Fruit fly (Drosophila melanogaster) whole organism, adult: ENCODE measurements around the gene CG17195.

Experiments
- CG11617 ChIP-seq: fragments of 200-800 bp; sonication (Bioruptor generic); optimal IDR thresholded peaks from 2 replicates; lab custom pipeline; 2017; ENCODE audit warnings: mild to moderate bottlenecking, missing biosample characterization, missing genetic modification reagents, missing genetic modification characterization
- CG12768 ChIP-seq: fragments of 200-800 bp; sonication (Bioruptor generic); optimal IDR thresholded peaks from 2 replicates; lab custom pipeline; 2017; ENCODE audit warnings: missing biosample characterization, missing genetic modification characterization, mild to moderate bottlenecking, moderate library complexity, missing genetic modification reagents
- CG14711 ChIP-seq: fragments of 200-800 bp; sonication (Bioruptor generic); optimal IDR thresholded peaks from 2 replicates; lab custom pipeline; 2018; ENCODE audit warnings: missing biosample characterization, mild to moderate bottlenecking, missing genetic modification characterization, moderate library complexity
- CG1620 ChIP-seq: fragments of 200-800 bp; sonication (Bioruptor generic); optimal IDR thresholded peaks from 2 replicates; lab custom pipeline; 2016; ENCODE audit warnings: missing biosample characterization, missing genetic modification characterization
- CG33017 ChIP-seq: fragments of 200-800 bp; sonication (Bioruptor generic); optimal IDR thresholded peaks from 2 replicates; lab custom pipeline; 2018; ENCODE audit warnings: missing biosample characterization, mild to moderate bottlenecking, missing genetic modification characterization, moderate library complexity
- CG5204 ChIP-seq: fragments of 200-800 bp; sonication (Bioruptor generic); optimal IDR thresholded peaks from 2 replicates; lab custom pipeline; 2016; ENCODE audit warnings: missing biosample characterization, missing genetic modification characterization
- CG7045 ChIP-seq: fragments of 200-800 bp; sonication (Bioruptor generic); optimal IDR thresholded peaks from 2 replicates; lab custom pipeline; 2017; ENCODE audit warnings: missing biosample characterization, mild to moderate bottlenecking, missing genetic modification characterization
- CG7101 ChIP-seq: fragments of 200-800 bp; sonication (Bioruptor generic); optimal IDR thresholded peaks from 2 replicates; lab custom pipeline; 2018; ENCODE audit warnings: missing biosample characterization, mild to moderate bottlenecking, missing genetic modification characterization, moderate library complexity
- Clk ChIP-seq: fragments of 200-800 bp; sonication (Bioruptor generic); optimal IDR thresholded peaks from 2 replicates; lab custom pipeline; 2017; ENCODE audit warnings: missing biosample characterization, missing genetic modification characterization
- Crg-1 ChIP-seq: fragments of 200-800 bp; sonication (Bioruptor generic); optimal IDR thresholded peaks from 2 replicates; lab custom pipeline; 2016; ENCODE audit warnings: missing biosample characterization, missing genetic modification characterization
- Hr96 ChIP-seq: fragments of 200-800 bp; sonication (Bioruptor generic); optimal IDR thresholded peaks from 2 replicates; lab custom pipeline; 2016; ENCODE audit warnings: missing biosample characterization, missing genetic modification characterization
- Mnt ChIP-seq: fragments of 200-800 bp; sonication (Bioruptor generic); optimal IDR thresholded peaks from 2 replicates; lab custom pipeline; 2016; ENCODE audit warnings: missing biosample characterization, mild to moderate bottlenecking, missing genetic modification characterization
- bab1 ChIP-seq: fragments of 200-800 bp; sonication (Bioruptor generic); optimal IDR thresholded peaks from 3 replicates; lab custom pipeline; 2019; ENCODE audit warnings: missing biosample characterization, mild to moderate bottlenecking, missing genetic modification characterization, moderate library complexity
- cic ChIP-seq: fragments of 200-800 bp; sonication (Bioruptor generic); optimal IDR thresholded peaks from 2 replicates; lab custom pipeline; 2017; ENCODE audit warnings: missing biosample characterization, mild to moderate bottlenecking, missing genetic modification characterization, moderate library complexity
- cnc ChIP-seq, 2 experiments: fragments of >200 bp; optimal IDR thresholded peaks; 2 replicates each; lab custom pipeline; 2017
- kay ChIP-seq: fragments of 200-800 bp; sonication (Bioruptor generic); peaks from one replicate; lab custom pipeline; 2016; ENCODE audit warnings: missing biosample characterization, missing genetic modification characterization, borderline replicate concordance
- ovo ChIP-seq: fragments of 200-800 bp; sonication (Bioruptor generic); optimal IDR thresholded peaks from 2 replicates; lab custom pipeline; 2016; ENCODE audit warnings: missing biosample characterization, missing genetic modification characterization
- pad ChIP-seq: fragments of 200-800 bp; sonication (Bioruptor generic); optimal IDR thresholded peaks from 3 replicates; lab custom pipeline; 2017; ENCODE audit warnings: missing biosample characterization, missing genetic modification characterization, mild to moderate bottlenecking, moderate library complexity, missing genetic modification reagents
- tj ChIP-seq: fragments of 200-800 bp; sonication (Bioruptor generic); optimal IDR thresholded peaks from 3 replicates; lab custom pipeline; 2017; ENCODE audit warnings: missing biosample characterization, mild to moderate bottlenecking, missing genetic modification characterization, moderate library complexity
- toe ChIP-seq: fragments of 200-800 bp; sonication (Bioruptor generic); optimal IDR thresholded peaks from 2 replicates; lab custom pipeline; 2016; ENCODE audit warnings: missing biosample characterization, missing genetic modification characterization

CG17195 gene

DNA sequence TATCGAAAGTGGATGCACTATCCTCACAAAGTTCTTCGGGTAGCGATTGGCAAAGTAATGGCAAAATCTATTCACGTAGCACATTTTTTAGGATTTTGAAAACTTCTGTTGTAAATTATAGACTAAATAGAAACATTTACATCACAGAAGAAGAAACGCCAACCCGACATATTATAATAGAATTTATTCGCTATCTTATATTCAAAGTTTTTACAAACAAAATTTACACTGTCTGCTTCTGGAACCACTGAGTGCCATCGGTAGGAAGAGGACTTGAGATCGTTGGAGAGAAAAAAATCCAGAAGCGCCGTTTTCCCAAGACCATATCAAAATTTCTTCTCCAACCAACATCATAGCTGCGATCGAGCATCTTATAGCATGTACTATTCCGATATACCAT, at the start of gene CG17195:
CG17195 (minus strand) TSS at position 101 of the 400 bp plus-strand sequence.
- TF ChIP-seq bab1 (no peak), kay (GFP tag; lab: Kevin White, UChicago) (no peak), pad (GFP tag; lab: Kevin White, UChicago) (no peak), cnc (optimal IDR thresholded peaks at IDR 0.05; lab: Kevin White, UChicago) (no peak)

DNA sequence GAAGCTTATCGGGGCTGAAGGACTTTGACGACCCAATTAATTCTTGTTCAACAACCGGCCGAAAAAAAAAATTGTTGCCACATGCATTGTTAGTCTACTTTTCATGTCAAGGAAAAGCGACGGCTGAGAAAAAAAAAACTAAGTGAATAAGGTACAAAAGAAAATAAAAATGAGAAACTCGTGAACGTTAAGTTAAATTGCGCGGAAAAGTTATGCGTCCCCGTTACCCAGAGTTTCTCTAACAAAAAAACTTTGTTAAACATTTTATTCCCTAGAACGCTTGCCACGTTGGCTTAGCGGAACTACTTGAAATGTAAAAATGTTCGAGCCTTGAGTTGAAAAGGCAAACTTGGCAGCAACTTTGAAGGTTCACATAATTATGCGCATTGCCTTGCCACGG, 38.2 kb upstream of the CG17195 start, which contains the start of gene CG14354:
CG14354 (plus strand) TSS at position 301 of the 400 bp plus-strand sequence.
- no peak for TF ChIP-seq CG7045 (GFP tag; lab: Kevin White, UChicago)
- TF ChIP-seq cnc (optimal IDR thresholded peaks at IDR 0.05; lab: Kevin White, UChicago), result no peak
- no peak for TF ChIP-seq Clk (GFP tag; lab: Kevin White, UChicago)
- no peak for TF ChIP-seq CG33017 (tag; lab: Kevin White, UChicago)
- no peak for TF ChIP-seq Crg-1 (GFP tag; lab: Kevin White, UChicago)
- TF ChIP-seq Mnt (GFP tag; lab: Kevin White, UChicago), result no peak
- TF ChIP-seq kay (GFP tag; lab: Kevin White, UChicago), result no peak
- TF ChIP-seq pad (GFP tag; lab: Kevin White, UChicago), result no peak
- TF ChIP-seq bab1, result no peak
- TF ChIP-seq ovo (GFP tag; lab: Kevin White, UChicago), result no peak
- TF ChIP-seq CG1620 (GFP tag; lab: Kevin White, UChicago), result no peak
- no peak for TF ChIP-seq CG7101 (tag; lab: Kevin White, UChicago)
- TF ChIP-seq CG14711, result no peak
- no peak for TF ChIP-seq CG12768 (GFP tag; lab: Kevin White, UChicago)

DNA sequence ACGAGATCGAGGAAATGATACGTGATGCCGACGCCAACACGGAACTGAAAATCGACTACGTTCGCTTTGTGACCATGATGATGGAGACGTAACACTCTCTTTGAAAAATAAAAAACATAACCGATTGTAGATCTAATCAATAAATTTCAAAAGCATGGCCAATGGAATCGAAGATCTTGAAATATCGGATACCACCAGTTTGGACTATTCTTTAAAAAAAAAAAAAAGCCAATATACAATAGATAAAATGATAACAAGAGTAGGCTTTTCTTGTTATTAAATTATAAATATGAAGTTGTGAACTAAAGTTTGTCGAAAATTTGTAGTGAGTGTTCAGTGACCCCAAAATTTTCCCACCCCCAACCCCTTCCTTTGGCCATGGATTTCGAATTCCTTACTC, 34.6 kb upstream of the CG17195 start, which contains the start of the genes Acam and CG17770:
Acam (plus strand) TSS at position 301 of the 400 bp plus-strand sequence.
CG17770 (plus strand) TSS at position 301 of the 400 bp plus-strand sequence.
- TF ChIP-seq CG5204 (no peak), CG7101 (tag; lab: Kevin White, UChicago) (no peak), cnc (optimal IDR thresholded peaks at IDR 0.05; lab: Kevin White, UChicago) (no peak)

DNA sequence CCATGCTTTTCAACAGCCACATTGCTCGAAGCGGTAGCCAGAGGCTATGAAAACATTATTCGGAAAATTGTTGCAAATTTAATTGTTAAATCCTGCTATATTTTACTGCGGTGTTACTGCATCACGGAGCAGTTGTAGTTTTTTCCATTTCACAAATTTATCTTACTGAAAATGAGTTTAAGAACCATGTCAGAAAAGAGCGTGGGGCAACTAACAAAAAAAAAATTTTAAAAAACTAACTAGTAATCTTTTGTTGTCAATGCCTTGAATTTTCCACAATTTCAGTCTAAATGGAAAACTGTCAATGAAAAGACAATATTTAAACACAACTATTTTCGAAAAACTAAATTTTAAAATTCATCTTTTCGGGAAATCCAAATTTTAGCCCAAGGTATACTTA, 33.8 kb upstream of the CG17195 start, which contains the start of gene CG5024:
CG5024 (plus strand) TSS at position 301 of the 400 bp plus-strand sequence.
- no peak for TF ChIP-seq CG7045 (GFP tag; lab: Kevin White, UChicago)
- TF ChIP-seq CG1620 (GFP tag; lab: Kevin White, UChicago), result no peak
- no peak for TF ChIP-seq bab1
- no peak for TF ChIP-seq kay (GFP tag; lab: Kevin White, UChicago)
- no peak for TF ChIP-seq toe
- no peak for TF ChIP-seq Hr96 (GFP tag; lab: Kevin White, UChicago)
- TF ChIP-seq CG33017 (tag; lab: Kevin White, UChicago), result no peak
- no peak for TF ChIP-seq Crg-1 (GFP tag; lab: Kevin White, UChicago)
- no peak for TF ChIP-seq CG12768 (GFP tag; lab: Kevin White, UChicago)
- TF ChIP-seq CG14711, result no peak
- no peak for TF ChIP-seq CG5204
- no peak for TF ChIP-seq cic (GFP tag; lab: Kevin White, UChicago)

DNA sequence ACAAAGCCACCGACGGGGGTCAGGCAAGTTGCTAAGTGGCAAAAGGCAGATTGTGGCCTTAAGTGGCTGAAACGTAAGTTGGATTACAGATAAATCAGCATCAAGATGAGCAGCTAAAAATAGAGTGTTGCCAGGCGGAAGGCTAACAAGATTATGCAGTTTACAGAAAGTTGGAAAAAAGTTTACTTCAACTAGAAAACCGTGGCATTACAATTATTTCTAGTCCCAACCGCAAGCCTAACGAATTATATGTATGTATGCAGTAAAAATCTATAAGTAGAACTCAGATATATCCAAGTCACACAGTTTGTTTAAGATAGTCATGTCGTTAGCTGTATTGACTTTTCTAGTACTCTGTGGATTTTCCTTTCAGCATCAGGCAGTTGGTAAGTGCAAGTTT, 29.1 kb upstream of the CG17195 start, which contains the start of gene BG642167:
BG642167 (plus strand) TSS at position 301 of the 400 bp plus-strand sequence.
- TF ChIP-seq CG14711 (no peak), CG7101 (tag; lab: Kevin White, UChicago) (no peak), CG5204 (no peak), kay (GFP tag; lab: Kevin White, UChicago) (no peak), CG12768 (GFP tag; lab: Kevin White, UChicago) (no peak), toe (no peak), bab1 (no peak), pad (GFP tag; lab: Kevin White, UChicago) (no peak), Hr96 (GFP tag; lab: Kevin White, UChicago) (no peak), tj (GFP tag; lab: Kevin White, UChicago) (no peak), CG33017 (tag; lab: Kevin White, UChicago) (no peak), CG1620 (GFP tag; lab: Kevin White, UChicago) (no peak), Mnt (GFP tag; lab: Kevin White, UChicago) (no peak), Crg-1 (GFP tag; lab: Kevin White, UChicago) (no peak), cic (GFP tag; lab: Kevin White, UChicago) (no peak), CG11617 (GFP tag; lab: Kevin White, UChicago) (no peak), CG7045 (GFP tag; lab: Kevin White, UChicago) (no peak)

DNA sequence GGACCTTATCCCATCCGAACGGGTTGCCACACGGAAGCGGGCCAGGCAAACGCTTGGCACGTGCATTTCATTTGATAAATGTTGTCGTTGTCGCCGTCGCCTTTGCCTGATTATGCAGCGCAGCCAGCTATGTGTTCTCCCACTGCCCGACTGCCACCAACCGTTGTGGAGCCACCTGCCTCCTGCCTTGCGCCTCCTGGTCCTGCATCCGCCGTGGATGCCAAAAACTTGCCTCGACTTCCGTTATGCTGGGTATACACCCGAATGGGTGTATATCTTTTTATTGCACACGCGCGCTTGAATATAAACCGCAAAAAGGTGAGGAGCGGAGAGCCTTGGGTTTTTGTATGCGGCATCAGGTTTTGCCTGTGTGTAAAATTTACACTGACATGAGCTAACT, 14.8 kb upstream of the CG17195 start:
- TF ChIP-seq tj (GFP tag; lab: Kevin White, UChicago) (no peak), cnc (optimal IDR thresholded peaks at IDR 0.05; lab: Kevin White, UChicago) (no peak), pad (GFP tag; lab: Kevin White, UChicago) (no peak), Hr96 (GFP tag; lab: Kevin White, UChicago) (no peak), CG14711 (no peak), CG11617 (GFP tag; lab: Kevin White, UChicago) (no peak), CG33017 (tag; lab: Kevin White, UChicago) (no peak), cic (GFP tag; lab: Kevin White, UChicago) (no peak), Clk (GFP tag; lab: Kevin White, UChicago) (no peak)

DNA sequence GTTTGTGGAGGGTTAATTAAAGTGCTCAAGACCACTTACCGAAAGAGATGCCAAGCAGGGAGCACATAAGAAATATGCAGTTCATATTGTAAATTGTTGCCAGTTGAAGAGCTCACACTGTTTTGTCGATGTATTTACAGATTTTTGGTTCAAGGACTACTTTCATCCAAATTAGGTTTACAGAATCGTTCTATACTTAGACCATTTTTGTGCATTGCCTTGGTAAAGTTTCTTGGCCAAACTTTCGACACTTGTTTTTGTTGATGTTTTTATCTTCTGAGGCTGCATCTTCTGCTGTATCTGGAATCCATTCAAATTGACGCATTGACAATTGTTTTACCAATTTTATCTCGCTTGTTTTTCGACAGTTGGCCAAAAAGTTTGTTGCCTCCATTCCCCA, 13.4 kb upstream of the CG17195 start, which contains the start of gene CG31093:
CG31093 (minus strand) TSS at position 101 of the 400 bp plus-strand sequence.
- TF ChIP-seq CG5204, result no peak
- TF ChIP-seq cnc (optimal IDR thresholded peaks at IDR 0.05; lab: Kevin White, UChicago), result no peak
- no peak for TF ChIP-seq CG12768 (GFP tag; lab: Kevin White, UChicago)
- no peak for TF ChIP-seq CG7101 (tag; lab: Kevin White, UChicago)
- no peak for TF ChIP-seq CG11617 (GFP tag; lab: Kevin White, UChicago)
